Fruit fly (Drosophila melanogaster): ENCODE data around the gene CG33922.
A peak's percentile ranks its signal among the peaks of the same experiment; 100 is the strongest.

Gene CG33922

dm6 chr2L:1316422-1316821 is 27.5 kb downstream of the CG33922 start (continued):
- no peak for TF ChIP-seq CG3847 (GFP tag; IDR thresholded peaks at IDR 0.05)
- TF ChIP-seq gsb (GFP tag; IDR thresholded peaks at IDR 0.05): no peak
- no peak for TF ChIP-seq Poxn (GFP tag; IDR thresholded peaks at IDR 0.05)
- no peak for TF ChIP-seq CG10321 (GFP tag; IDR thresholded peaks at IDR 0.05)
- no peak for TF ChIP-seq eyg (GFP tag; optimal IDR thresholded peaks at IDR 0.05)
- no peak for TF ChIP-seq wdn (GFP tag; IDR thresholded peaks at IDR 0.05)
- no peak for TF ChIP-seq Scr (GFP tag; IDR thresholded peaks at IDR 0.05; ENCODE audit: partially characterized antibody)
- TF ChIP-seq org-1 (GFP tag; optimal IDR thresholded peaks at IDR 0.05): no peak
- peak; percentile 49 for TF ChIP-seq Blimp-1 (GFP tag; optimal IDR thresholded peaks at IDR 0.05)
- TF ChIP-seq CG7786 (GFP tag; optimal IDR thresholded peaks at IDR 0.05): peak; percentile 9
- TF ChIP-seq CG18619 (GFP tag; optimal IDR thresholded peaks at IDR 0.05): no peak
- TF ChIP-seq CG2116 (GFP tag; optimal IDR thresholded peaks at IDR 0.05): no peak
- TF ChIP-seq rib (GFP tag; IDR thresholded peaks at IDR 0.05): no peak
- no peak for TF ChIP-seq Aef1 (GFP tag; IDR thresholded peaks at IDR 0.05)
- TF ChIP-seq Dfd (GFP tag; optimal IDR thresholded peaks at IDR 0.05): no peak
- peak; percentile 53 for TF ChIP-seq Hmr (GFP tag; optimal IDR thresholded peaks at IDR 0.05)
- peak; percentile 18 for TF ChIP-seq tap (tag; optimal IDR thresholded peaks at IDR 0.05)
- no peak for TF ChIP-seq caup (GFP tag; optimal IDR thresholded peaks at IDR 0.05; ENCODE audit: severe bottlenecking)
- TF ChIP-seq h (optimal IDR thresholded peaks at IDR 0.05): no peak
- peak; percentile 50 for TF ChIP-seq unpg (GFP tag; optimal IDR thresholded peaks at IDR 0.05)
- TF ChIP-seq jumu (GFP tag; optimal IDR thresholded peaks at IDR 0.05): no peak
- TF ChIP-seq stc (GFP tag; IDR thresholded peaks at IDR 0.05): peak; percentile 54; the same call in 1 of the 2 replicates
- no peak for TF ChIP-seq sug (tag; optimal IDR thresholded peaks at IDR 0.05)
- no peak for TF ChIP-seq p53 (GFP tag; optimal IDR thresholded peaks at IDR 0.05)
- TF ChIP-seq Dip2 (GFP tag; IDR thresholded peaks at IDR 0.05): no peak
- TF ChIP-seq CG8388 (GFP tag; optimal IDR thresholded peaks at IDR 0.05): peak; percentile 14
- no peak for TF ChIP-seq cato (GFP tag; optimal IDR thresholded peaks at IDR 0.05; ENCODE audit: borderline replicate concordance)
- no peak for TF ChIP-seq ems (GFP tag; optimal IDR thresholded peaks at IDR 0.05)
- peak; percentile 36 for TF ChIP-seq lilli (GFP tag; optimal IDR thresholded peaks at IDR 0.05)
- no peak for TF ChIP-seq salm (tag; optimal IDR thresholded peaks at IDR 0.05)
- TF ChIP-seq dmrt11E (tag; optimal IDR thresholded peaks at IDR 0.05): no peak
- TF ChIP-seq CG1792 (GFP tag; optimal IDR thresholded peaks at IDR 0.05): no peak
- TF ChIP-seq nmo (GFP tag; optimal IDR thresholded peaks at IDR 0.05): peak; percentile 0
- TF ChIP-seq NFAT (GFP tag; IDR thresholded peaks at IDR 0.05): no peak
- TF ChIP-seq maf-S (GFP tag; optimal IDR thresholded peaks at IDR 0.05): no peak
- no peak for TF ChIP-seq unc-4 (GFP tag; IDR thresholded peaks at IDR 0.05; ENCODE audit: partially characterized antibody)
- TF ChIP-seq NK7.1 (GFP tag; optimal IDR thresholded peaks at IDR 0.05): no peak
- TF ChIP-seq CG3281 (GFP tag; optimal IDR thresholded peaks at IDR 0.05): peak; percentile 30
- no peak for TF ChIP-seq BEAF-32 (GFP tag; optimal IDR thresholded peaks at IDR 0.05)
- TF ChIP-seq tio (GFP tag; optimal IDR thresholded peaks at IDR 0.05): peak; percentile 21
- TF ChIP-seq row (GFP tag; IDR thresholded peaks at IDR 0.05): peak; percentile 68; the same call in 2 of the 3 replicates
- no peak for TF ChIP-seq CG6272 (GFP tag; IDR thresholded peaks at IDR 0.05)
- no peak for TF ChIP-seq ssp (GFP tag; IDR thresholded peaks at IDR 0.05)
- TF ChIP-seq lab (GFP tag; optimal IDR thresholded peaks at IDR 0.05): peak; percentile 76
- no peak for TF ChIP-seq sd (tag; optimal IDR thresholded peaks at IDR 0.05)
- TF ChIP-seq CG2678 (tag; optimal IDR thresholded peaks at IDR 0.05): peak; percentile 55
- peak in 1 of 2 experiments; percentile 54 for TF ChIP-seq Hr51 (GFP tag; optimal IDR thresholded peaks at IDR 0.05)
- no peak for TF ChIP-seq dati (GFP tag; IDR thresholded peaks at IDR 0.05)
- no peak for TF ChIP-seq sens-2 (GFP tag; IDR thresholded peaks at IDR 0.05)
- no peak for TF ChIP-seq CTCF (GFP tag; optimal IDR thresholded peaks at IDR 0.05)
- no peak for TF ChIP-seq CrebB (tag; optimal IDR thresholded peaks at IDR 0.05)
- no peak for TF ChIP-seq CG3163 (GFP tag; optimal IDR thresholded peaks at IDR 0.05)
- no peak for TF ChIP-seq crc (GFP tag; optimal IDR thresholded peaks at IDR 0.05)

All from whole organism, embryonic.